Fruit fly (Drosophila melanogaster): ENCODE results near the gene wtrw.

wtrw gene

DNA sequence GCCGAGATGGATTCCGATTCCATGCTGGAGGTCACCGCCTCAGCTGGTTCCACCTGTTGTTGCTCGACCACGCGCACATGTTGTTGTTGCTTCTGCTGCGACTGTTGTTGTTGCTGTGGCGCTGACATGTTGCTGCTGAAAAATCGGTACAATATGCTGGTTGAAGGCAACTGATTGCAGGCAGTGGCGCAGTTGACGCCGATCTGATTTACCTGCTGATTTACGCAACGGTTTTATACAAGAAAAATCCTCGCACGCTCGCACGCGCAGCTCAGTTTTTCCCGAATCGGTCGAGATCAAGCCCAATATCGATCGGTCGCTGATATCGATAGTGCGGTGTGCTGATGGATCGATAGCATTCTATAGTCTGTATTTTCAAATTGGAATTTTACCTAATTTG, 20.4 kb downstream of the wtrw start, which contains the start of gene Prat:
Prat (minus strand) TSS at position 298 of the 400 bp plus-strand sequence.
- TF ChIP-seq esn (GFP tag; optimal IDR thresholded peaks at IDR 0.05) (peak; percentile 0), dac (GFP tag; optimal IDR thresholded peaks at IDR 0.05) (no peak), svp (GFP tag) (peak; percentile 79)

DNA sequence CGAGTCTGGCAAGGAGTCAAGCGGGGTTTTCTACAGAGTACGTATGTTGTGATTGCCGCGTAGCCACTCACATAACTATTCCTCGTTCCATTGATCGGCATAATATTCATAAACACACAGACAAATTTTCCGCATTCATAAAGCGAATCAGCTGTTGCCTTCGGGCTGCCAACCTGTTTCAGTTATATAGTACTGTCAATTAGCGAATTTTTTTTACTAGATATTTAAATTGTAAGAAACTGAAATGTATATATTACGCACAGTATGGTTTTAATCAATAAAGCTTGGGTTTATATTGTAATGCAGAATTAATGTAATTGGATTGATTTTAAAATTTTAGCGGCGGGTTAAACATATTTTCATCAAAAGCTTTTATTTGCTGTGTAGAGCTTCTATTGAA, 22.0 kb downstream of the wtrw start, which contains the start of gene Rfk:
Rfk (minus strand) TSS at position 152 of the 400 bp plus-strand sequence.
- TF ChIP-seq CG34406 (GFP tag; optimal IDR thresholded peaks at IDR 0.05): no peak
- no peak for TF ChIP-seq Sox15 (GFP tag; optimal IDR thresholded peaks at IDR 0.05)
- TF ChIP-seq CG15336 (GFP tag; IDR thresholded peaks at IDR 0.05): peak; percentile 31; the same call in 1 of the 2 replicates
- no peak for TF ChIP-seq CG16779 (tag; optimal IDR thresholded peaks at IDR 0.05)
- no peak for TF ChIP-seq pdm3 (GFP tag; optimal IDR thresholded peaks at IDR 0.05)
- TF ChIP-seq Blimp-1 (GFP tag; optimal IDR thresholded peaks at IDR 0.05): no peak
- no peak for TF ChIP-seq CG11902 (GFP tag; optimal IDR thresholded peaks at IDR 0.05)
- no peak for TF ChIP-seq Hr39 (GFP tag; optimal IDR thresholded peaks at IDR 0.05)
- TF ChIP-seq fd85E (GFP tag; optimal IDR thresholded peaks at IDR 0.05): no peak
- peak; percentile 45 for TF ChIP-seq lz (GFP tag; optimal IDR thresholded peaks at IDR 0.05)
- TF ChIP-seq CG1621 (tag; optimal IDR thresholded peaks at IDR 0.05): no peak
- no peak for TF ChIP-seq Met (GFP tag; optimal IDR thresholded peaks at IDR 0.05)
- no peak for TF ChIP-seq CG11294 (GFP tag; IDR thresholded peaks at IDR 0.05)
- no peak for TF ChIP-seq CG8632 (GFP tag; optimal IDR thresholded peaks at IDR 0.05)
- TF ChIP-seq Hr4 (GFP tag; optimal IDR thresholded peaks at IDR 0.05): no peak
- TF ChIP-seq fkh (GFP tag; optimal IDR thresholded peaks at IDR 0.05): no peak
- TF ChIP-seq Ets96B (tag; optimal IDR thresholded peaks at IDR 0.05): no peak
- no peak for TF ChIP-seq CG10631 (GFP tag; optimal IDR thresholded peaks at IDR 0.05)
- TF ChIP-seq cyc (GFP tag; optimal IDR thresholded peaks at IDR 0.05): peak; percentile 40
- no peak for TF ChIP-seq CG32006 (GFP tag; optimal IDR thresholded peaks at IDR 0.05)
- no peak for TF ChIP-seq CG4318 (GFP tag; optimal IDR thresholded peaks at IDR 0.05)
- no peak for TF ChIP-seq eg (GFP tag; IDR thresholded peaks at IDR 0.05)
- TF ChIP-seq CG10669 (GFP tag; optimal IDR thresholded peaks at IDR 0.05): no peak
- TF ChIP-seq spab (GFP tag; optimal IDR thresholded peaks at IDR 0.05): no peak
- TF ChIP-seq Eip93F (GFP tag; optimal IDR thresholded peaks at IDR 0.05): no peak
- TF ChIP-seq CG3032 (tag; optimal IDR thresholded peaks at IDR 0.05): peak; percentile 10
- TF ChIP-seq Ets21C (GFP tag; optimal IDR thresholded peaks at IDR 0.05): no peak
- TF ChIP-seq Sox14 (GFP tag; optimal IDR thresholded peaks at IDR 0.05): no peak
- no peak for TF ChIP-seq Sox102F (GFP tag; optimal IDR thresholded peaks at IDR 0.05)
- no peak for TF ChIP-seq Gug (GFP tag; IDR thresholded peaks at IDR 0.05)
- TF ChIP-seq CG6163 (GFP tag; IDR thresholded peaks at IDR 0.05): peak; percentile 16; the same call in 1 of the 3 replicates
- TF ChIP-seq CG3919 (GFP tag; optimal IDR thresholded peaks at IDR 0.05): no peak
- no peak for TF ChIP-seq CG6808 (GFP tag; optimal IDR thresholded peaks at IDR 0.05)
- TF ChIP-seq svp (GFP tag): no peak
- no peak for TF ChIP-seq acj6 (GFP tag; optimal IDR thresholded peaks at IDR 0.05)
- no peak for TF ChIP-seq CG8319 (GFP tag; optimal IDR thresholded peaks at IDR 0.05)
- no peak for TF ChIP-seq CG11762 (GFP tag; optimal IDR thresholded peaks at IDR 0.05; ENCODE audit: insufficient read depth)
- TF ChIP-seq OdsH (GFP tag; optimal IDR thresholded peaks at IDR 0.05): no peak
- TF ChIP-seq CG7368 (GFP tag; optimal IDR thresholded peaks at IDR 0.05): no peak
- TF ChIP-seq Smox (GFP tag; optimal IDR thresholded peaks at IDR 0.05): no peak
- TF ChIP-seq CG31627 (GFP tag; optimal IDR thresholded peaks at IDR 0.05): peak; percentile 44
- TF ChIP-seq dac (GFP tag; optimal IDR thresholded peaks at IDR 0.05): no peak
- TF ChIP-seq salr (GFP tag; optimal IDR thresholded peaks at IDR 0.05): no peak
- TF ChIP-seq Hr38 (GFP tag; optimal IDR thresholded peaks at IDR 0.05): no peak
- no peak for TF ChIP-seq vri (GFP tag; optimal IDR thresholded peaks at IDR 0.05)
- TF ChIP-seq CG6792 (GFP tag; optimal IDR thresholded peaks at IDR 0.05): no peak
- TF ChIP-seq achi (GFP tag; optimal IDR thresholded peaks at IDR 0.05): peak; percentile 80
- no peak for TF ChIP-seq Lpt (GFP tag; optimal IDR thresholded peaks at IDR 0.05)
- TF ChIP-seq ss (GFP tag; optimal IDR thresholded peaks at IDR 0.05): no peak
- TF ChIP-seq net (GFP tag; optimal IDR thresholded peaks at IDR 0.05): no peak
